Fruit fly (Drosophila melanogaster) whole organism, wandering third instar larva: Measurements from ENCODE around the gene Sp7.
A peak's percentile ranks its signal among the peaks of the same experiment; 100 is the strongest.

Source experiments
- Abd-B ChIP-seq: fragments of >200 bp; optimal IDR thresholded peaks from 2 replicates; lab custom pipeline; 2017; ENCODE audit warnings: missing biosample characterization, missing genetic modification characterization
- CG32264 ChIP-seq: fragments of 200-800 bp; sonication (Bioruptor generic); optimal IDR thresholded peaks from 2 replicates; lab custom pipeline; 2016; ENCODE audit warnings: missing biosample characterization, missing genetic modification characterization
- CG9705 ChIP-seq: fragments of 200-800 bp; sonication (Bioruptor generic); optimal IDR thresholded peaks from 2 replicates; lab custom pipeline; 2018; ENCODE audit warnings: missing biosample characterization, mild to moderate bottlenecking, missing genetic modification characterization
- Dif ChIP-seq: fragments of 200-275, 200-300 bp; sonication (Bioruptor generic); optimal IDR thresholded peaks from 2 replicates; lab custom pipeline; 2018; ENCODE audit warnings: missing biosample characterization, missing genetic modification characterization; ENCODE audit not compliant: partially characterized antibody
- HLH106 ChIP-seq: fragments of 200-800 bp; optimal IDR thresholded peaks from 3 replicates; lab custom pipeline; 2019; ENCODE audit warnings: missing biosample characterization, mild to moderate bottlenecking, missing genetic modification characterization, moderate library complexity
- Hnf4 ChIP-seq: fragments of 200-800 bp; sonication (Bioruptor generic); optimal IDR thresholded peaks from 2 replicates; lab custom pipeline; 2016; ENCODE audit warnings: missing biosample characterization, mild to moderate bottlenecking, missing genetic modification characterization
- Hr78 ChIP-seq: fragments of >200 bp; optimal IDR thresholded peaks from 2 replicates; lab custom pipeline; 2017; ENCODE audit warnings: missing biosample characterization, missing genetic modification characterization
- Jra ChIP-seq: sonication (Bioruptor generic); optimal IDR thresholded peaks from 2 replicates; lab custom pipeline; 2016; ENCODE audit warnings: missing biosample characterization, missing genetic modification characterization
- Rel ChIP-seq, 2 experiments: fragments of 200-800 bp; sonication (Bioruptor generic) in 1 of 2; optimal IDR thresholded peaks; 2 replicates in 1 of 2; 3 replicates in 1 of 2; lab custom pipeline; 2016 to 2019; ENCODE audit warnings: mild to moderate bottlenecking in 2 of 2, missing biosample characterization in 2 of 2, missing genetic modification characterization in 2 of 2, moderate library complexity in 1 of 2
- br ChIP-seq: fragments of 200-800 bp; sonication (Bioruptor generic); optimal IDR thresholded peaks from 2 replicates; lab custom pipeline; 2016; ENCODE audit warnings: missing biosample characterization, missing genetic modification characterization
- brk ChIP-seq: fragments of 200-800 bp; sonication (Bioruptor generic); optimal IDR thresholded peaks from 2 replicates; lab custom pipeline; 2016; ENCODE audit warnings: missing biosample characterization, mild to moderate bottlenecking, missing genetic modification characterization
- dl ChIP-seq, 2 experiments: fragments of 175-275, 200-275 bp in 1 of 2; fragments of 200-275 bp in 1 of 2; sonication (Bioruptor generic); optimal IDR thresholded peaks; lab custom pipeline; 2018; ENCODE audit warnings: mild to moderate bottlenecking in 2 of 2, missing biosample characterization in 2 of 2, missing genetic modification characterization in 2 of 2, moderate library complexity in 2 of 2; ENCODE audit not compliant: partially characterized antibody in 2 of 2, insufficient read depth in 1 of 2
- dsf ChIP-seq: sonication (Bioruptor generic); optimal IDR thresholded peaks from 2 replicates; lab custom pipeline; 2016; ENCODE audit warnings: missing biosample characterization, missing genetic modification characterization, borderline replicate concordance
- ey ChIP-seq: fragments of 200-800 bp; sonication (Bioruptor generic); optimal IDR thresholded peaks from 2 replicates; lab custom pipeline; 2016; ENCODE audit warnings: missing biosample characterization, missing genetic modification characterization
- foxo ChIP-seq, 2 experiments: fragments of 200-800 bp; sonication (Bioruptor generic); optimal IDR thresholded peaks; 2 replicates in 1 of 2; 3 replicates in 1 of 2; lab custom pipeline; 2016 to 2017; ENCODE audit warnings: missing biosample characterization in 2 of 2, missing genetic modification characterization in 2 of 2
- jim ChIP-seq: fragments of 175-275, 200-325 bp; sonication (Bioruptor generic); optimal IDR thresholded peaks from 2 replicates; lab custom pipeline; 2016; ENCODE audit warnings: missing biosample characterization, mild to moderate bottlenecking, missing genetic modification characterization
- pan ChIP-seq: fragments of >200 bp; optimal IDR thresholded peaks from 2 replicates; lab custom pipeline; 2017
- psq ChIP-seq: fragments of 200-800 bp; sonication (Bioruptor generic); optimal IDR thresholded peaks from 3 replicates; lab custom pipeline; 2017; ENCODE audit warnings: missing biosample characterization, mild to moderate bottlenecking, missing genetic modification characterization, moderate library complexity
- rgr ChIP-seq: fragments of 200-800 bp; sonication (Bioruptor generic); optimal IDR thresholded peaks from 3 replicates; lab custom pipeline; 2016; ENCODE audit warnings: missing biosample characterization, mild to moderate bottlenecking, missing genetic modification characterization
- sv ChIP-seq: fragments of 200-800 bp; sonication (Bioruptor generic); optimal IDR thresholded peaks from 3 replicates; lab custom pipeline; 2016; ENCODE audit warnings: missing biosample characterization, missing genetic modification characterization

Sp7 gene

dm6 chr3R:7809662-7810621 lies 50.4 kb downstream of the Sp7 start, which contains the start of the genes CG2993 and sgll (continued):
- peak; percentile 86 for TF ChIP-seq HLH106 (tag; lab: Kevin White, UChicago)
- TF ChIP-seq jim (GFP tag; lab: Kevin White, UChicago), result peak; percentile 80
- peak; percentile 89 for TF ChIP-seq br (GFP tag; lab: Kevin White, UChicago)
- TF ChIP-seq Dif, result no peak
- peak; percentile 91 for TF ChIP-seq ey
- TF ChIP-seq pan (lab: Kevin White, UChicago), result no peak
- peak in 1 of 2 experiments; percentile 96 for TF ChIP-seq foxo (GFP tag; optimal IDR thresholded peaks at IDR 0.05; lab: Kevin White, UChicago)
- peak; percentile 79 for TF ChIP-seq CG9705 (GFP tag; lab: Kevin White, UChicago)
- peak; percentile 94 for TF ChIP-seq rgr (GFP tag; lab: Kevin White, UChicago)
- peak; percentile 57 for TF ChIP-seq dsf (GFP tag; lab: Kevin White, UChicago)
- no peak for TF ChIP-seq Abd-B (GFP tag; lab: Kevin White, UChicago)
- TF ChIP-seq Rel (GFP tag; optimal IDR thresholded peaks at IDR 0.05; lab: Kevin White, UChicago), result no peak
- no peak for TF ChIP-seq Rel (tag; optimal IDR thresholded peaks at IDR 0.05; lab: Kevin White, UChicago)

DNA sequence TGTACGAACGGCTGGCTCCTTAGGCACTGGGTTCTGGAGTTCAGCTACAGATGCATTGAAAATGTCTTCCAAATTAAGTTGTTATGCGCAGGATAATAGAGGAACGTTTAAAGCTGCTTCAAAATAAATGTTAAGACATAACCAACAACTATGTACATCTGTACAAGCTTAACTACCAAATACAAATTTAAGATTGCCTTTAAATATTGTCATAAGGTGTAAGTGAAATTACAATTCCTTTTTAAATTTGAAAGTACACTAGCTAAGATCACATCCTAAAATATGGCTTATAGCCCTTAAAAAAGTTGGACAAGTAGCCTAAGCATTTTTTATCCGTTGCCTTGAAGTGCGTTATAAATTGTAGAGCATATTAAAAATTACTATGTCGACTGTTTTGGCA lies 51.9 kb downstream of the Sp7 start, which contains the start of gene CG31473:
Gene CG31473 (plus strand): TSS at position 301 of the 400 bp plus-strand sequence.
- TF ChIP-seq sv (no peak), brk (GFP tag; lab: Kevin White, UChicago) (no peak), dl (GFP tag; optimal IDR thresholded peaks at IDR 0.05; lab: Kevin White, UChicago; ENCODE audit: insufficient read depth in 1 of 2, partially characterized antibody in 2 of 2) (no peak), Jra (GFP tag; lab: Kevin White, UChicago) (no peak), Hr78 (no peak), foxo (GFP tag; optimal IDR thresholded peaks at IDR 0.05; lab: Kevin White, UChicago) (no peak), jim (GFP tag; lab: Kevin White, UChicago) (no peak), Hnf4 (no peak), Rel (GFP tag; optimal IDR thresholded peaks at IDR 0.05; lab: Kevin White, UChicago) (no peak), Rel (tag; optimal IDR thresholded peaks at IDR 0.05; lab: Kevin White, UChicago) (no peak), pan (lab: Kevin White, UChicago) (no peak), CG32264 (GFP tag; lab: Kevin White, UChicago) (no peak)

DNA sequence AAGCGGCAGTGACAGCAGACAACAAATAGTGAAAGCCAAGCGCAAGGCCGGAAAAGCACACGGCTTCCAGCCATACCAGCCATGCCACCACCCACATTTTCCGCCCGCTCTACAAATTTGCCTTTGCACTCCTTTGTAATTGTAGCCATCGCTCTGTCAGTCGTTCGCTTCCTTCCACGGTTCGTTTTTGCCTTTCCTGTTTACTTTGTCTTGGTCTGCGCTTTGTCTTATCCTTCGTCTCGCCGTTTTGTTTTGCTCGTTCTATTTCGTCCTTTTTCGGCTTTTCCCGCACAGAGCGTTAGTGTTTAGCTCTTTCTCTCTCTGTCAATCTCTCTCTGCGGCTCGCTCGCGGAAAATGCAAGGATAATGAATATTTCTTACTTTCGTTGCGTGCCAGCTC lies 53.9 kb downstream of the Sp7 start:
- TF ChIP-seq psq (GFP tag; lab: Kevin White, UChicago), result peak; percentile 55
- TF ChIP-seq brk (GFP tag; lab: Kevin White, UChicago), result no peak
- TF ChIP-seq, all 38 proteins: peak for 1
